Worm (Caenorhabditis elegans): ENCODE data around the gene T04C12.33.

ce11 chrV:11083691-11084090, 31.7 kb downstream of the T04C12.33 start:
- TF ChIP-seq unc-62 (GFP tag; optimal IDR thresholded peaks at IDR 0.05) (no peak), nhr-28 (tag; optimal IDR thresholded peaks at IDR 0.05) (no peak), pha-4 (tag; optimal IDR thresholded peaks at IDR 0.05) (no peak), elt-3 (tag; optimal IDR thresholded peaks at IDR 0.05) (no peak)

Measured in whole organism, L3 larva.